Worm (Caenorhabditis elegans): ENCODE measurements around the gene vha-17.

DNA sequence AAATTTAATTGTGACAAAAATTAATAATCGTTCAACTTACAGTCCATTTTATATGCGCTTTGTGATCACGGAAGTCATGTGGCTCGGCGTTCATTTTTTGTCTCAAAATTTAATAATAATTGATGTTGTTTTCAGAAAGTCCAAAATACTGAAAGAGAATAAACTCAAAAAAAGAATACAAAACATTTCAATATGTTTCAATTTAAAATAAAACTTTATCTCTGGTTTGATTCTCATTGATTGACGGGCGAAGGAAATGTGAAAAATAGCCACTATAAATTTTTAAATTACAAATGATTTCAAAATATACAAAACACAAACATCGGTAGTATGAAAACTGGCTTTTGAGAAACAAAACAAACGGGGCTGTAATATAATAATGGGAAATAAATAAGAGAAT, 17.6 kb downstream of the vha-17 start, which contains the start of gene T20D3.6:
- TF ChIP-seq tab-1 (GFP tag; IDR thresholded peaks at IDR 0.05): no peak
- TF ChIP-seq flt-1 (GFP tag; IDR thresholded peaks at IDR 0.05): no peak
- TF ChIP-seq klf-2 (GFP tag; conservative IDR thresholded peaks at IDR 0.05): no peak
- TF ChIP-seq ref-1 (GFP tag; conservative IDR thresholded peaks at IDR 0.05): no peak

All from whole organism, midembryonic.